Worm (Caenorhabditis elegans) whole organism, L1 larva: ENCODE results near the gene C16C10.8.

ENCODE experiments used
- C04F5.9 ChIP-seq: sonication (generic microtip); optimal IDR thresholded peaks from 2 replicates; lab custom pipeline; 2016; ENCODE audit warnings: missing genetic modification characterization, missing compliant biosample characterization
- C34B4.2 ChIP-seq: sonication (generic microtip); optimal IDR thresholded peaks from 2 replicates; lab custom pipeline; 2017; ENCODE audit warnings: mild to moderate bottlenecking, missing genetic modification characterization, missing compliant biosample characterization
- Y116A8C.19 ChIP-seq: sonication (generic microtip); optimal IDR thresholded peaks from 2 replicates; lab custom pipeline; 2016; ENCODE audit warnings: missing compliant biosample characterization, missing genetic modification characterization, borderline replicate concordance
- aha-1 ChIP-seq: fragments of 150-350 bp; optimal IDR thresholded peaks from 2 replicates; lab custom pipeline; 2014; ENCODE audit warnings: missing biosample characterization, missing genetic modification characterization
- aly-2 ChIP-seq: fragments of 150-350 bp; optimal IDR thresholded peaks from 2 replicates; lab custom pipeline; 2014; ENCODE audit warnings: missing biosample characterization, missing genetic modification characterization
- ama-1 ChIP-seq: fragments of 150-350 bp; optimal IDR thresholded peaks from 2 replicates; lab custom pipeline; 2014
- blmp-1 ChIP-seq: fragments of 150-350 bp; optimal IDR thresholded peaks from 2 replicates; lab custom pipeline; 2014; ENCODE audit warnings: missing biosample characterization, missing genetic modification characterization
- ceh-8 ChIP-seq: fragments of 200-800 bp; sonication (Bioruptor generic); optimal IDR thresholded peaks from 2 replicates; lab custom pipeline; 2018; ENCODE audit warnings: mild to moderate bottlenecking, missing genetic modification characterization, moderate library complexity, missing compliant biosample characterization
- ceh-88 ChIP-seq: fragments of 200-800 bp; sonication (Bioruptor generic); IDR thresholded peaks from 2 replicates; pipeline ENCODE4 v1.3.6; 2022; ENCODE audit warnings: missing genetic modification characterization, missing compliant biosample characterization
- ces-1 ChIP-seq: fragments of 150-350 bp; optimal IDR thresholded peaks from 2 replicates; lab custom pipeline; 2014; ENCODE audit warnings: missing biosample characterization, missing genetic modification reagents, missing genetic modification characterization
- efl-1 ChIP-seq, 4 experiments: fragments of 150-350 bp; optimal IDR thresholded peaks in 3 of 4; peaks in 1 of 4; 1 replicate in 1 of 4; 2 replicates in 3 of 4; lab custom pipeline; 2014; ENCODE audit warnings: missing biosample characterization in 2 of 4, missing genetic modification characterization in 2 of 4, missing genetic modification reagents in 2 of 4
- efl-3 ChIP-seq: fragments of 200-800 bp; sonication (Bioruptor generic); optimal IDR thresholded peaks from 2 replicates; lab custom pipeline; 2018; ENCODE audit warnings: mild to moderate bottlenecking, missing genetic modification characterization, missing compliant biosample characterization
- egl-13 ChIP-seq: sonication (generic microtip); optimal IDR thresholded peaks from 2 replicates; lab custom pipeline; 2016; ENCODE audit warnings: missing genotype, missing genetic modification reagents, missing genetic modification characterization, missing compliant biosample characterization
- egl-27 ChIP-seq, 2 experiments: fragments of 150-350 bp in 1 of 2; sonication (generic microtip); optimal IDR thresholded peaks; 3 replicates each; lab custom pipeline; 2017 to 2018; ENCODE audit warnings: missing biosample characterization in 2 of 2, missing genetic modification characterization in 2 of 2, missing genetic modification reagents in 2 of 2
- elt-2 ChIP-seq: sonication (generic microtip); optimal IDR thresholded peaks from 2 replicates; lab custom pipeline; 2016; ENCODE audit warnings: missing genetic modification characterization, mild to moderate bottlenecking, inconsistent platforms, missing compliant biosample characterization, missing genetic modification reagents
- elt-3 ChIP-seq, 6 experiments: fragments of 150-350 bp in 1 of 6; sonication (generic microtip); optimal IDR thresholded peaks; 2 replicates each; lab custom pipeline; 2017 to 2018; ENCODE audit warnings: missing biosample characterization in 6 of 6, missing genetic modification characterization in 6 of 6, inconsistent platforms in 1 of 6
- ets-5 ChIP-seq: fragments of 200-800 bp; sonication (Bioruptor generic); IDR thresholded peaks from 2 replicates; pipeline ENCODE4 v1.3.6; 2022; ENCODE audit warnings: missing genetic modification characterization, missing compliant biosample characterization
- fkh-4 ChIP-seq: sonication (generic microtip); optimal IDR thresholded peaks from 2 replicates; lab custom pipeline; 2016; ENCODE audit warnings: missing compliant biosample characterization, missing genetic modification characterization, borderline replicate concordance
- fos-1 ChIP-seq: fragments of 150-350 bp; optimal IDR thresholded peaks from 2 replicates; lab custom pipeline; 2014; ENCODE audit warnings: missing biosample characterization, missing genetic modification characterization
- hpl-2 ChIP-seq: fragments of 150-350 bp; optimal IDR thresholded peaks from 2 replicates; lab custom pipeline; 2014; ENCODE audit warnings: missing biosample characterization, missing genetic modification reagents, missing genetic modification characterization
- irx-1 ChIP-seq: sonication (generic microtip); optimal IDR thresholded peaks from 2 replicates; lab custom pipeline; 2016; ENCODE audit warnings: missing genetic modification characterization, missing compliant biosample characterization
- isw-1 ChIP-seq: fragments of 200-800 bp; sonication (Bioruptor generic); IDR thresholded peaks from 2 replicates; pipeline ENCODE4 v1.3.6; 2022; ENCODE audit warnings: missing genetic modification characterization, missing compliant biosample characterization
- jun-1 ChIP-seq: fragments of 150-350 bp; optimal IDR thresholded peaks from 2 replicates; lab custom pipeline; 2014; ENCODE audit warnings: missing biosample characterization, missing genetic modification reagents, missing genetic modification characterization
- lin-13 ChIP-seq: fragments of 150-350 bp; optimal IDR thresholded peaks from 2 replicates; lab custom pipeline; 2014; ENCODE audit warnings: missing biosample characterization, missing genetic modification reagents, missing genetic modification characterization
- lin-39 ChIP-seq: fragments of 150-350 bp; optimal IDR thresholded peaks from 2 replicates; lab custom pipeline; 2014; ENCODE audit warnings: missing biosample characterization, missing genetic modification reagents, missing genetic modification characterization
- lsy-2 ChIP-seq, 2 experiments: fragments of 150-350 bp; optimal IDR thresholded peaks; 2 replicates each; lab custom pipeline; 2014; ENCODE audit warnings: missing biosample characterization in 2 of 2, missing genetic modification characterization in 2 of 2
- mdl-1 ChIP-seq, 2 experiments: fragments of 150-350 bp; optimal IDR thresholded peaks; 2 replicates each; lab custom pipeline; 2014 to 2017; ENCODE audit warnings: missing biosample characterization in 2 of 2, missing genetic modification characterization in 2 of 2, inconsistent platforms in 1 of 2
- mef-2 ChIP-seq: fragments of 150-350 bp; optimal IDR thresholded peaks from 2 replicates; lab custom pipeline; 2014; ENCODE audit warnings: missing biosample characterization, missing genetic modification characterization
- mep-1 ChIP-seq: fragments of 150-350 bp; optimal IDR thresholded peaks from 2 replicates; lab custom pipeline; 2014; ENCODE audit warnings: missing biosample characterization, missing genetic modification characterization
- nhr-11 ChIP-seq: fragments of 150-350 bp; optimal IDR thresholded peaks from 2 replicates; lab custom pipeline; 2014; ENCODE audit warnings: missing biosample characterization, missing genetic modification characterization
- nhr-28 ChIP-seq: fragments of 150-350 bp; optimal IDR thresholded peaks from 2 replicates; lab custom pipeline; 2014; ENCODE audit warnings: missing biosample characterization, missing genetic modification characterization
- nhr-47 ChIP-seq: sonication (generic microtip); optimal IDR thresholded peaks from 2 replicates; lab custom pipeline; 2016; ENCODE audit warnings: mild to moderate bottlenecking, missing genetic modification characterization, moderate library complexity, missing compliant biosample characterization
- nhr-76 ChIP-seq: sonication (generic microtip); optimal IDR thresholded peaks from 2 replicates; lab custom pipeline; 2017; ENCODE audit warnings: missing biosample characterization, missing genetic modification characterization
- nhr-84 ChIP-seq: sonication (generic microtip); optimal IDR thresholded peaks from 2 replicates; lab custom pipeline; 2017; ENCODE audit warnings: missing biosample characterization, missing genetic modification characterization
- nhr-85 ChIP-seq: sonication (generic microtip); peaks from one replicate; lab custom pipeline; 2016; ENCODE audit warnings: missing genetic modification characterization, inconsistent platforms, missing compliant biosample characterization
- pag-3 ChIP-seq: sonication (generic microtip); optimal IDR thresholded peaks from 2 replicates; lab custom pipeline; 2017; ENCODE audit warnings: missing genetic modification characterization, mild to moderate bottlenecking, missing compliant biosample characterization, antibody characterized with exemption, borderline replicate concordance; ENCODE audit not compliant: insufficient read depth
- pax-3 ChIP-seq: fragments of 200-800 bp; sonication (Bioruptor generic); optimal IDR thresholded peaks from 2 replicates; lab custom pipeline; 2018; ENCODE audit warnings: mild to moderate bottlenecking, missing genetic modification characterization, moderate library complexity, missing compliant biosample characterization
- rnt-1 ChIP-seq: sonication (generic microtip); optimal IDR thresholded peaks from 2 replicates; lab custom pipeline; 2016; ENCODE audit warnings: mild to moderate bottlenecking, missing genetic modification characterization, moderate library complexity, missing compliant biosample characterization
- skn-1 ChIP-seq: fragments of 150-350 bp; optimal IDR thresholded peaks from 2 replicates; lab custom pipeline; 2014; ENCODE audit warnings: missing biosample characterization, missing genetic modification characterization
- snu-23 ChIP-seq: sonication (generic microtip); optimal IDR thresholded peaks from 2 replicates; lab custom pipeline; 2016; ENCODE audit warnings: missing genetic modification characterization, missing compliant biosample characterization
- sox-4 ChIP-seq: sonication (generic microtip); optimal IDR thresholded peaks from 2 replicates; lab custom pipeline; 2016; ENCODE audit warnings: missing genetic modification characterization, missing compliant biosample characterization
- tbx-2 ChIP-seq: sonication (generic microtip); optimal IDR thresholded peaks from 2 replicates; lab custom pipeline; 2016; ENCODE audit warnings: missing genetic modification characterization, missing compliant biosample characterization
- tlp-1 ChIP-seq: fragments of 150-350 bp; optimal IDR thresholded peaks from 2 replicates; lab custom pipeline; 2014; ENCODE audit warnings: missing biosample characterization, missing genetic modification characterization
- unc-130 ChIP-seq: fragments of 150-350 bp; optimal IDR thresholded peaks from 2 replicates; lab custom pipeline; 2017; ENCODE audit warnings: missing biosample characterization, missing genetic modification characterization, inconsistent platforms
- unc-30 ChIP-seq: sonication (generic microtip); optimal IDR thresholded peaks from 2 replicates; lab custom pipeline; 2017; ENCODE audit warnings: missing biosample characterization, missing genetic modification characterization
- unc-62 ChIP-seq: fragments of 150-350 bp; optimal IDR thresholded peaks from 2 replicates; lab custom pipeline; 2014; ENCODE audit warnings: missing biosample characterization, missing genetic modification reagents, missing genetic modification characterization
- unc-86 ChIP-seq: sonication (generic microtip); optimal IDR thresholded peaks from 2 replicates; lab custom pipeline; 2016; ENCODE audit warnings: missing genetic modification characterization, missing compliant biosample characterization
- unc-98 ChIP-seq: fragments of 200-800 bp; sonication (Bioruptor generic); IDR thresholded peaks from 2 replicates; pipeline ENCODE4 v1.3.6; 2022; ENCODE audit warnings: missing genetic modification characterization, missing compliant biosample characterization
- xbp-1 ChIP-seq: sonication (generic microtip); optimal IDR thresholded peaks from 2 replicates; lab custom pipeline; 2016; ENCODE audit warnings: missing genetic modification characterization, missing compliant biosample characterization
- ztf-4 ChIP-seq: fragments of 150-350 bp; optimal IDR thresholded peaks from 2 replicates; lab custom pipeline; 2014; ENCODE audit warnings: missing biosample characterization, missing genetic modification characterization

Gene C16C10.8

ce11 chrIII:4150919-4151318, 13.1 kb downstream of the C16C10.8 start (continued):
- TF ChIP-seq hpl-2 (GFP tag; lab: Kevin White, UChicago), result no peak
- TF ChIP-seq pax-3 (tag; lab: Kevin White, UChicago), result peak; percentile 50
- peak; percentile 45 for TF ChIP-seq blmp-1 (tag; lab: Kevin White, UChicago)
- peak; percentile 24 for TF ChIP-seq ama-1
- TF ChIP-seq efl-3 (GFP tag; lab: Kevin White, UChicago), result no peak
- TF ChIP-seq unc-30, result no peak
- TF ChIP-seq nhr-47, result peak; percentile 78
- no peak for TF ChIP-seq C34B4.2 (tag; lab: Kevin White, UChicago)
- TF ChIP-seq mep-1 (tag; lab: Kevin White, UChicago), result peak; percentile 92
- TF ChIP-seq nhr-76, result no peak
- TF ChIP-seq efl-1 (optimal IDR thresholded peaks at IDR 0.05; lab: Kevin White, UChicago), result peak; percentile 96 to 98
- TF ChIP-seq efl-1 (GFP tag; optimal IDR thresholded peaks at IDR 0.05 in 1 of 2; lab: Kevin White, UChicago), result peak; percentile 99 to 100
- TF ChIP-seq ceh-88 (GFP tag; lab: Robert Waterston, UW), result peak; percentile 42; the same call in 1 of the 2 replicates
- TF ChIP-seq pag-3 (tag; lab: Kevin White, UChicago), result no peak
- peak; percentile 4 for TF ChIP-seq ztf-4 (tag; lab: Kevin White, UChicago)
- peak; percentile 89 for TF ChIP-seq unc-130
- TF ChIP-seq lsy-2 (tag; optimal IDR thresholded peaks at IDR 0.05; lab: Kevin White, UChicago), result peak; percentile 98 to 99
- no peak for TF ChIP-seq egl-13
- peak; percentile 17 for TF ChIP-seq jun-1 (tag; lab: Kevin White, UChicago)
- peak; percentile 70 for TF ChIP-seq skn-1
- TF ChIP-seq unc-98 (GFP tag; lab: Robert Waterston, UW), result no peak
- peak; percentile 34 for TF ChIP-seq lin-13 (GFP tag; lab: Kevin White, UChicago)
- peak; percentile 45 for TF ChIP-seq fos-1 (tag; lab: Kevin White, UChicago)
- no peak for TF ChIP-seq fkh-4 (tag; lab: Kevin White, UChicago)
- TF ChIP-seq mdl-1 (tag; optimal IDR thresholded peaks at IDR 0.05; lab: Kevin White, UChicago), result peak in 1 of 2 experiments; percentile 67
- peak; percentile 51 for TF ChIP-seq nhr-85
- TF ChIP-seq aly-2 (tag; lab: Kevin White, UChicago), result no peak
- TF ChIP-seq mef-2, result no peak
- no peak for TF ChIP-seq aha-1
- TF ChIP-seq lin-39 (tag; lab: Kevin White, UChicago), result peak; percentile 27
- no peak for TF ChIP-seq tlp-1 (tag; lab: Kevin White, UChicago)
- TF ChIP-seq irx-1 (tag; lab: Kevin White, UChicago), result peak; percentile 66
- TF ChIP-seq isw-1, result peak; percentile 74
- TF ChIP-seq elt-3 (tag; optimal IDR thresholded peaks at IDR 0.05; lab: Kevin White, UChicago), result peak in 3 of 6 experiments; percentile 4 to 70 (median 39)
- no peak for TF ChIP-seq nhr-84
- no peak for TF ChIP-seq nhr-11
- no peak for TF ChIP-seq unc-62
- peak; percentile 50 for TF ChIP-seq unc-86 (tag; lab: Kevin White, UChicago)
- peak; percentile 20 for TF ChIP-seq C04F5.9 (tag; lab: Kevin White, UChicago)
- peak; percentile 91 for TF ChIP-seq snu-23 (GFP tag; lab: Kevin White, UChicago)
- no peak for TF ChIP-seq nhr-28
- TF ChIP-seq sox-4 (tag; lab: Kevin White, UChicago), result peak; percentile 29
- no peak for TF ChIP-seq egl-27 (tag; optimal IDR thresholded peaks at IDR 0.05; lab: Kevin White, UChicago)

DNA sequence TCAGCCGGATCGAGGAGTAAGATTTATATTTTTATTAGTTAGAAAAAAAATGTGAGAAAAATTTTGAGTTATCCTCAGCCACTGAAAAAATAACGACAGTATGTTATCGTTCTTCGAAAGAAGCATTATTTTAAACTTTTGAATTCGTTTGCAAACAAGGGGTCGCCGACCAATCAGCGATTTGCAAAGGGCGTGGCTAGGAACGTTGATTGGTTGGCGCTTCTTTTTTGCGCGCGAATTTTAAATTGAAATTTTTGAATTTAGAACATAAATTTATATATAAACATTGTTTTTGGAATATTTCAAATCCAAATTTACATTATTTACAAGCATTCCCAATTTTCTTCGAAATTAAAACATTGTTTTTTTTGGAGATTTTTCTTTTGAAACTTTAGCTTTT, 20.8 kb downstream of the C16C10.8 start:
- no peak for TF ChIP-seq efl-1 (optimal IDR thresholded peaks at IDR 0.05; lab: Kevin White, UChicago)
- peak in 1 of 2 experiments; percentile 15 for TF ChIP-seq efl-1 (GFP tag; optimal IDR thresholded peaks at IDR 0.05 in 1 of 2; lab: Kevin White, UChicago)
- TF ChIP-seq C04F5.9 (tag; lab: Kevin White, UChicago), result no peak

ce11 chrIII:4137180-4137579, 26.8 kb downstream of the C16C10.8 start:
- TF ChIP-seq mep-1 (tag; lab: Kevin White, UChicago) (no peak), C04F5.9 (tag; lab: Kevin White, UChicago) (no peak), Y116A8C.19 (tag; lab: Kevin White, UChicago) (no peak), ztf-4 (tag; lab: Kevin White, UChicago) (no peak), ceh-8 (GFP tag; lab: Kevin White, UChicago) (no peak), xbp-1 (no peak), lin-39 (tag; lab: Kevin White, UChicago) (no peak), ets-5 (no peak), tbx-2 (tag; lab: Kevin White, UChicago) (no peak), sox-4 (tag; lab: Kevin White, UChicago) (no peak), elt-2 (tag; lab: Kevin White, UChicago) (no peak), rnt-1 (no peak), mdl-1 (tag; optimal IDR thresholded peaks at IDR 0.05; lab: Kevin White, UChicago) (no peak), ces-1 (GFP tag; lab: Kevin White, UChicago) (no peak)
- TF ChIP-seq, all 84 proteins: peak for 0
